Worm (Caenorhabditis elegans): ENCODE results near the gene B0035.18.

Gene B0035.18

DNA sequence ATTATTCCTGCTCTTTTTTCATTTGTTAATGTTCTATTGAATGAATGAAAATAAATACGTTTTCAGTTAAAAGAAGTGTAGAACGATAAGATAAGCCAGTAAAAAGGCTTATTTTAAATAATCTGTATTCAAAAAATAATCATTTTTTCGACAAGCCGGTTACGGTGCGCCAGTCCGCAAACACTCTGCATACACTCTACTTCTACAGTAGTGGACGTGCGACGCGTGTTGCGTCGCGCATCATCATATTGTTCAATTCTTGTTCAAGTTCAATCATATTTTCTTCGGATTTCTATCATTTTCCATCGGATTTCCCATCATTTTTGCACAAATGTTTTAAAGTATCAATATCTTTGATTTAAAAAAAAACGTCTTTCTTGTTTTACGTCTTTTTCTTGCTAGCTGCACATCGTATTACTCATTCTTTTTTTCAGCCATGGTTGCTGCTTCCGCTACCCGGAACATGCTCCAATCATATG lies at the start of gene B0035.18:
B0035.18 (plus strand) TSS at position 429 of the 479 bp plus-strand sequence.
- TF ChIP-seq hlh-4 (tag; optimal IDR thresholded peaks at IDR 0.05) (no peak), lsy-2 (tag; optimal IDR thresholded peaks at IDR 0.05) (peak in 1 of 2 experiments; percentile 40)

DNA sequence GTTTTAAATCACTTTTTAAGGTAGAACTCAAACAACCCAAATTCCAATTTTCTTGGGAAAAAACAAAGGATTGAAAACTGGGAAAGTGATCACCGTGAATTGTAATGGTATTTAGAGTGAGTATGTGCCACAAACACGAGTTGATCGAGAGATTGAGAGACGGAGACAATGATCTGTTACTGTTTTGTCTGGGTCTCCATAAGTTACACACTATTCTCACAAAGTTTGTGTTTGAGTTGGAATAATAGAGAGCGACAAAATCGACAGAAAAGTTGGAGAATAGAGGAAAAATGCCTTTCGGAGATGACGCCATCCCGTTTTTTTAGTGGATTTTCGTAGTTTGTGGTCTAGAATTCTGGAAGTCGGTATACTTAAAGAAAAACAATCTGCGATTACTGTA lies 48.9 kb upstream of the B0035.18 start, which contains the start of gene nhr-7:
nhr-7 (minus strand) TSS at position 101 of the 400 bp plus-strand sequence.
- TF ChIP-seq mdl-1 (tag; optimal IDR thresholded peaks at IDR 0.05), result no peak
- peak; percentile 28 for TF ChIP-seq nhr-77 (tag; optimal IDR thresholded peaks at IDR 0.05)
- TF ChIP-seq xbp-1 (tag; optimal IDR thresholded peaks at IDR 0.05), result no peak
- TF ChIP-seq nhr-84 (tag; optimal IDR thresholded peaks at IDR 0.05), result no peak
- no peak for TF ChIP-seq nhr-12 (tag; optimal IDR thresholded peaks at IDR 0.05)
- TF ChIP-seq fkh-4 (tag; optimal IDR thresholded peaks at IDR 0.05; ENCODE audit: borderline replicate concordance), result no peak
- TF ChIP-seq lin-39 (tag; optimal IDR thresholded peaks at IDR 0.05), result no peak
- no peak for TF ChIP-seq F16B12.6 (tag; optimal IDR thresholded peaks at IDR 0.05)
- TF ChIP-seq grh-1 (GFP tag; IDR thresholded peaks at IDR 0.05), result no peak

DNA sequence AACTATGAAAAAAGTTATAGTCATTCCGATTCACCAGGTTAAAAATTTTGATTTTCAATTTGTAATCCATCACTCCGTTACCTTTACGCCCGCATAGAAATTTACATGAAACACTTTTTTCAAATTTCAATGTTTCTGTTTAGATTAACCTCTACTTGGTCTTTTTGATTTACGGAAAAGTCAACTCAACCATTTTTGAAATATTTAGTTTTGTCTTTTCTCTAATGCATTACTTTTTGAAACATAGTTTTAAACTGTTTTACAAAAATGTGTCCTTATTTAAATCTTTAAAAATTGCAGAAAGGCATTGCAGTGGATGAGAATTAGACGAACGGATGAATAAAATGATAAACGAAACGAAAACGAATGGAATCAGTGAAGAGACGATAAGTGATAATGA lies 47.0 kb upstream of the B0035.18 start, which contains the start of gene gtl-2:
gtl-2 (plus strand) TSS at position 301 of the 400 bp plus-strand sequence.
- no peak for TF ChIP-seq snu-23 (GFP tag; optimal IDR thresholded peaks at IDR 0.05)
- TF ChIP-seq elt-2 (tag; optimal IDR thresholded peaks at IDR 0.05), result no peak

- TF ChIP-seq ceh-90 (tag; optimal IDR thresholded peaks at IDR 0.05) (no peak), ztf-11 (tag; optimal IDR thresholded peaks at IDR 0.05) (no peak), snu-23 (GFP tag; optimal IDR thresholded peaks at IDR 0.05) (no peak), blmp-1 (tag; optimal IDR thresholded peaks at IDR 0.05) (no peak), zip-4 (GFP tag; optimal IDR thresholded peaks at IDR 0.05) (no peak), ceh-82 (tag; optimal IDR thresholded peaks at IDR 0.05) (no peak), tbx-2 (tag; optimal IDR thresholded peaks at IDR 0.05) (no peak), hlh-17 (GFP tag; optimal IDR thresholded peaks at IDR 0.05; ENCODE audit: borderline replicate concordance) (no peak), mdl-1 (tag; optimal IDR thresholded peaks at IDR 0.05) (no peak), mab-9 (GFP tag; IDR thresholded peaks at IDR 0.05) (no peak), skn-1 (tag; optimal IDR thresholded peaks at IDR 0.05) (no peak), ces-1 (GFP tag; optimal IDR thresholded peaks at IDR 0.05) (no peak)
Observed at ce11 chrIV:11276026-11276425, 44.1 kb upstream of the B0035.18 start.

- TF ChIP-seq jun-1 (tag; optimal IDR thresholded peaks at IDR 0.05), result peak; percentile 46
- peak; percentile 28 for TF ChIP-seq pqm-1 (tag; optimal IDR thresholded peaks at IDR 0.05)
- peak in 1 of 3 experiments; percentile 1 for TF ChIP-seq ceh-82 (tag; optimal IDR thresholded peaks at IDR 0.05)
- TF ChIP-seq lin-35 (GFP tag; optimal IDR thresholded peaks at IDR 0.05), result peak in 1 of 2 experiments; percentile 48
- TF ChIP-seq unc-30 (tag; optimal IDR thresholded peaks at IDR 0.05), result no peak
- TF ChIP-seq fos-1 (tag; optimal IDR thresholded peaks at IDR 0.05), result no peak
- peak; percentile 85 for TF ChIP-seq elt-2 (tag; optimal IDR thresholded peaks at IDR 0.05)
- peak in 1 of 2 experiments; percentile 13 for TF ChIP-seq efl-1 (optimal IDR thresholded peaks at IDR 0.05)
- peak in 1 of 2 experiments; percentile 89 for TF ChIP-seq efl-1 (GFP tag; optimal IDR thresholded peaks at IDR 0.05 in 1 of 2)
- TF ChIP-seq pag-3 (tag; optimal IDR thresholded peaks at IDR 0.05; ENCODE audit: borderline replicate concordance, insufficient read depth), result no peak
- TF ChIP-seq nhr-71 (tag; optimal IDR thresholded peaks at IDR 0.05), result no peak
- TF ChIP-seq mdl-1 (tag; optimal IDR thresholded peaks at IDR 0.05), result peak in 1 of 2 experiments; percentile 25
- peak in 1 of 2 experiments; percentile 20 for TF ChIP-seq lsy-2 (tag; optimal IDR thresholded peaks at IDR 0.05)
- peak; percentile 76 for TF ChIP-seq nhr-77 (tag; optimal IDR thresholded peaks at IDR 0.05)
- peak; percentile 63 for TF ChIP-seq tbx-2 (tag; optimal IDR thresholded peaks at IDR 0.05)
- peak; percentile 37 for TF ChIP-seq nhr-20 (tag; optimal IDR thresholded peaks at IDR 0.05)
- no peak for TF ChIP-seq dsc-1 (tag; optimal IDR thresholded peaks at IDR 0.05)
- TF ChIP-seq sup-37 (GFP tag; optimal IDR thresholded peaks at IDR 0.05), result peak; percentile 6
- no peak for TF ChIP-seq unc-86 (tag; optimal IDR thresholded peaks at IDR 0.05)
- peak; percentile 50 for TF ChIP-seq nhr-90 (tag; optimal IDR thresholded peaks at IDR 0.05; ENCODE audit: poor library complexity)
- no peak for TF ChIP-seq hlh-17 (GFP tag; optimal IDR thresholded peaks at IDR 0.05; ENCODE audit: borderline replicate concordance)
Observed at ce11 chrIV:11284102-11284531, 36.0 kb upstream of the B0035.18 start.
